Fruit fly (Drosophila melanogaster): ENCODE results near the gene CG44774.

CG44774 gene

dm6 chrX:4937222-4938071, 458 bp downstream of the CG44774 start (continued):
- TF ChIP-seq dmrt11E (tag; optimal IDR thresholded peaks at IDR 0.05) (no peak), CG10654 (GFP tag; optimal IDR thresholded peaks at IDR 0.05) (no peak), chm (GFP tag; IDR thresholded peaks at IDR 0.05) (no peak), CG6854 (GFP tag; optimal IDR thresholded peaks at IDR 0.05) (no peak), CG11247 (GFP tag; IDR thresholded peaks at IDR 0.05) (no peak), Dref (GFP tag; IDR thresholded peaks at IDR 0.05) (no peak), CG11504 (tag; optimal IDR thresholded peaks at IDR 0.05) (no peak), nom (GFP tag; optimal IDR thresholded peaks at IDR 0.05) (peak; percentile 1), CG7372 (GFP tag; IDR thresholded peaks at IDR 0.05) (no peak), CG14710 (tag; optimal IDR thresholded peaks at IDR 0.05) (no peak), odd (GFP tag; optimal IDR thresholded peaks at IDR 0.05) (peak; percentile 21), CG3281 (GFP tag; optimal IDR thresholded peaks at IDR 0.05) (peak; percentile 22), eve (GFP tag; optimal IDR thresholded peaks at IDR 0.05) (peak in 1 of 2 experiments; percentile 77), Side (GFP tag; optimal IDR thresholded peaks at IDR 0.05) (no peak), Dfd (GFP tag; optimal IDR thresholded peaks at IDR 0.05) (no peak), CG7987 (GFP tag; optimal IDR thresholded peaks at IDR 0.05) (no peak), CG13775 (GFP tag; optimal IDR thresholded peaks at IDR 0.05) (no peak), fd3F (GFP tag; optimal IDR thresholded peaks at IDR 0.05) (no peak), dm (GFP tag; optimal IDR thresholded peaks at IDR 0.05) (no peak), E2f1 (GFP tag; IDR thresholded peaks at IDR 0.05) (peak; percentile 53; the same call in 1 of the 2 replicates), Poxn (GFP tag; IDR thresholded peaks at IDR 0.05) (no peak), CG1602 (GFP tag; optimal IDR thresholded peaks at IDR 0.05) (no peak), Adf1 (GFP tag; IDR thresholded peaks at IDR 0.05) (peak; percentile 20; the same call in 1 of the 2 replicates), CG32772 (GFP tag; IDR thresholded peaks at IDR 0.05) (peak; percentile 64), tin (GFP tag; optimal IDR thresholded peaks at IDR 0.05) (no peak), twi (tag; optimal IDR thresholded peaks at IDR 0.05) (no peak), Ets97D (GFP tag; optimal IDR thresholded peaks at IDR 0.05) (no peak), CG12659 (GFP tag; optimal IDR thresholded peaks at IDR 0.05) (peak; percentile 25), salm (tag; optimal IDR thresholded peaks at IDR 0.05) (no peak), Med (GFP tag) (peak; percentile 19), chinmo (GFP tag; IDR thresholded peaks at IDR 0.05; ENCODE audit: partially characterized antibody) (0 out of 4 replicates have a peak, but pooled peaks have one; percentile 57), CG6813 (GFP tag; optimal IDR thresholded peaks at IDR 0.05) (no peak), bcd (GFP tag; optimal IDR thresholded peaks at IDR 0.05) (no peak), dysf (GFP tag; IDR thresholded peaks at IDR 0.05) (no peak), CG15601 (tag; optimal IDR thresholded peaks at IDR 0.05) (no peak), cwo (GFP tag; optimal IDR thresholded peaks at IDR 0.05) (no peak), CTCF (GFP tag; optimal IDR thresholded peaks at IDR 0.05) (no peak), ftz-f1 (GFP tag; optimal IDR thresholded peaks at IDR 0.05) (peak; percentile 41), CG32767 (GFP tag; IDR thresholded peaks at IDR 0.05) (no peak), pum (GFP tag; optimal IDR thresholded peaks at IDR 0.05) (no peak), Deaf1 (tag; optimal IDR thresholded peaks at IDR 0.05) (peak; percentile 2), CG14441 (GFP tag; IDR thresholded peaks at IDR 0.05) (no peak), Dll (GFP tag; IDR thresholded peaks at IDR 0.05; ENCODE audit: partially characterized antibody) (0 out of 4 replicates have a peak, but pooled peaks have one; percentile 38), Ets65A (GFP tag) (no peak), sima (GFP tag; optimal IDR thresholded peaks at IDR 0.05) (no peak), esg (GFP tag; conservative IDR thresholded peaks at IDR 0.05) (no peak), H2.0 (GFP tag; IDR thresholded peaks at IDR 0.05) (no peak), row (GFP tag; IDR thresholded peaks at IDR 0.05) (no peak), CG16813 (GFP tag; IDR thresholded peaks at IDR 0.05; ENCODE audit: partially characterized antibody) (no peak), CG10543 (GFP tag; optimal IDR thresholded peaks at IDR 0.05) (no peak)
